Worm (Caenorhabditis elegans) whole organism, L3 larva: Measurements from ENCODE around the gene sid-2.
A peak's percentile ranks its signal among the peaks of the same experiment; 100 is the strongest.

Experiments
- R02D3.7 ChIP-seq: fragments of 150-350 bp; optimal IDR thresholded peaks from 2 replicates; lab custom pipeline; 2014; ENCODE audit warnings: missing biosample characterization, missing genetic modification characterization
- ZK546.5 ChIP-seq: sonication (generic microtip); optimal IDR thresholded peaks from 2 replicates; lab custom pipeline; 2017; ENCODE audit warnings: missing biosample characterization, missing genetic modification characterization
- aly-2 ChIP-seq: fragments of 150-350 bp; optimal IDR thresholded peaks from 2 replicates; lab custom pipeline; 2014; ENCODE audit warnings: missing biosample characterization, missing genetic modification characterization
- ama-1 ChIP-seq: fragments of 150-350 bp; optimal IDR thresholded peaks from 2 replicates; lab custom pipeline; 2018
- ceh-16 ChIP-seq: sonication (generic microtip); optimal IDR thresholded peaks from 2 replicates; lab custom pipeline; 2017; ENCODE audit warnings: missing biosample characterization, missing genetic modification characterization
- ceh-28 ChIP-seq: fragments of 150-350 bp; optimal IDR thresholded peaks from 2 replicates; lab custom pipeline; 2014; ENCODE audit warnings: missing biosample characterization, missing genetic modification reagents, missing genetic modification characterization
- ceh-9 ChIP-seq: sonication (generic microtip); optimal IDR thresholded peaks from 2 replicates; lab custom pipeline; 2018; ENCODE audit warnings: missing biosample characterization, missing genetic modification characterization
- daf-12 ChIP-seq: fragments of 150-350 bp; optimal IDR thresholded peaks from 2 replicates; lab custom pipeline; 2014; ENCODE audit warnings: missing biosample characterization, missing genetic modification reagents, missing genetic modification characterization
- egl-27 ChIP-seq: sonication (generic microtip); optimal IDR thresholded peaks from 4 replicates; lab custom pipeline; 2017; ENCODE audit warnings: missing biosample characterization, missing genetic modification reagents, missing genetic modification characterization
- elt-1 ChIP-seq: fragments of 150-350 bp; optimal IDR thresholded peaks from 2 replicates; lab custom pipeline; 2014; ENCODE audit warnings: missing biosample characterization, missing genetic modification characterization
- elt-2 ChIP-seq: sonication (generic microtip); optimal IDR thresholded peaks from 2 replicates; lab custom pipeline; 2016; ENCODE audit warnings: missing genetic modification reagents, mild to moderate bottlenecking, missing genetic modification characterization, missing compliant biosample characterization
- elt-3 ChIP-seq, 3 experiments: fragments of 150-350 bp in 1 of 3; sonication (generic microtip) in 2 of 3; optimal IDR thresholded peaks; 2 replicates in 2 of 3; 4 replicates in 1 of 3; lab custom pipeline; 2014 to 2017; ENCODE audit warnings: missing biosample characterization in 3 of 3, missing genetic modification characterization in 3 of 3
- eor-1 ChIP-seq, 2 experiments: fragments of 150-350 bp; optimal IDR thresholded peaks; 2 replicates each; lab custom pipeline; 2014 to 2018; ENCODE audit warnings: missing biosample characterization in 2 of 2, missing genetic modification characterization in 2 of 2
- fkh-10 ChIP-seq: sonication (generic microtip); optimal IDR thresholded peaks from 2 replicates; lab custom pipeline; 2017; ENCODE audit warnings: missing biosample characterization, missing genetic modification reagents, missing genetic modification characterization
- fos-1 ChIP-seq: fragments of 150-350 bp; optimal IDR thresholded peaks from 2 replicates; lab custom pipeline; 2014; ENCODE audit warnings: missing biosample characterization, missing genetic modification characterization
- hmg-11 ChIP-seq: sonication (generic microtip); optimal IDR thresholded peaks from 2 replicates; lab custom pipeline; 2016; ENCODE audit warnings: missing genetic modification characterization, missing compliant biosample characterization
- jun-1 ChIP-seq: fragments of 150-350 bp; optimal IDR thresholded peaks from 2 replicates; lab custom pipeline; 2014; ENCODE audit warnings: missing biosample characterization, missing genetic modification reagents, missing genetic modification characterization
- lin-15B ChIP-seq: fragments of 150-350 bp; optimal IDR thresholded peaks from 2 replicates; lab custom pipeline; 2014; ENCODE audit warnings: missing biosample characterization, missing genetic modification characterization
- lsy-12 ChIP-seq: sonication (generic microtip); optimal IDR thresholded peaks from 2 replicates; lab custom pipeline; 2016; ENCODE audit warnings: mild to moderate bottlenecking, missing genetic modification characterization, missing compliant biosample characterization
- nfya-1 ChIP-seq: sonication (generic microtip); optimal IDR thresholded peaks from 2 replicates; lab custom pipeline; 2017; ENCODE audit warnings: missing genetic modification characterization, mild to moderate bottlenecking, missing compliant biosample characterization, antibody characterized with exemption, moderate library complexity; ENCODE audit not compliant: insufficient read depth
- nhr-12 ChIP-seq: fragments of 150-350 bp; optimal IDR thresholded peaks from 2 replicates; lab custom pipeline; 2014; ENCODE audit warnings: missing biosample characterization, missing genetic modification characterization
- nhr-23 ChIP-seq: fragments of 150-350 bp; optimal IDR thresholded peaks from 2 replicates; lab custom pipeline; 2014; ENCODE audit warnings: missing biosample characterization, missing genetic modification reagents, missing genetic modification characterization
- nhr-237 ChIP-seq: fragments of 150-350 bp; optimal IDR thresholded peaks from 2 replicates; lab custom pipeline; 2014; ENCODE audit warnings: missing biosample characterization, missing genetic modification characterization
- nhr-43 ChIP-seq: sonication (generic microtip); optimal IDR thresholded peaks from 2 replicates; lab custom pipeline; 2016; ENCODE audit warnings: mild to moderate bottlenecking, missing genetic modification characterization, missing compliant biosample characterization; ENCODE audit not compliant: poor library complexity, severe bottlenecking
- nhr-76 ChIP-seq: fragments of 150-350 bp; sonication (generic microtip); optimal IDR thresholded peaks from 5 replicates; lab custom pipeline; 2014; ENCODE audit warnings: missing biosample characterization, missing genetic modification characterization
- nhr-77 ChIP-seq: fragments of 150-350 bp; optimal IDR thresholded peaks from 2 replicates; lab custom pipeline; 2014; ENCODE audit warnings: missing biosample characterization, missing genetic modification characterization
- pqm-1 ChIP-seq: fragments of 150-350 bp; optimal IDR thresholded peaks from 2 replicates; lab custom pipeline; 2017; ENCODE audit warnings: missing biosample characterization, missing genetic modification characterization, inconsistent platforms
- sea-2 ChIP-seq: fragments of 150-350 bp; sonication (generic microtip); optimal IDR thresholded peaks from 4 replicates; lab custom pipeline; 2014; ENCODE audit warnings: missing biosample characterization, missing genetic modification reagents, missing genetic modification characterization
- skn-1 ChIP-seq: fragments of 150-350 bp; optimal IDR thresholded peaks from 2 replicates; lab custom pipeline; 2014; ENCODE audit warnings: missing biosample characterization, missing genetic modification characterization
- snpc-4 ChIP-seq: fragments of 150-350 bp; optimal IDR thresholded peaks from 2 replicates; lab custom pipeline; 2014; ENCODE audit warnings: missing biosample characterization, missing genetic modification characterization
- tbx-2 ChIP-seq: sonication (generic microtip); optimal IDR thresholded peaks from 2 replicates; lab custom pipeline; 2016; ENCODE audit warnings: mild to moderate bottlenecking, missing genetic modification characterization, missing compliant biosample characterization
- unc-39 ChIP-seq: sonication (generic microtip); optimal IDR thresholded peaks from 4 replicates; lab custom pipeline; 2017; ENCODE audit warnings: missing biosample characterization, missing genetic modification characterization
- zag-1 ChIP-seq: fragments of 150-350 bp; optimal IDR thresholded peaks from 2 replicates; lab custom pipeline; 2014; ENCODE audit warnings: missing biosample characterization, missing genetic modification characterization
- ztf-4 ChIP-seq: fragments of 150-350 bp; optimal IDR thresholded peaks from 2 replicates; lab custom pipeline; 2014; ENCODE audit warnings: missing biosample characterization, missing genetic modification characterization

The sid-2 gene

DNA sequence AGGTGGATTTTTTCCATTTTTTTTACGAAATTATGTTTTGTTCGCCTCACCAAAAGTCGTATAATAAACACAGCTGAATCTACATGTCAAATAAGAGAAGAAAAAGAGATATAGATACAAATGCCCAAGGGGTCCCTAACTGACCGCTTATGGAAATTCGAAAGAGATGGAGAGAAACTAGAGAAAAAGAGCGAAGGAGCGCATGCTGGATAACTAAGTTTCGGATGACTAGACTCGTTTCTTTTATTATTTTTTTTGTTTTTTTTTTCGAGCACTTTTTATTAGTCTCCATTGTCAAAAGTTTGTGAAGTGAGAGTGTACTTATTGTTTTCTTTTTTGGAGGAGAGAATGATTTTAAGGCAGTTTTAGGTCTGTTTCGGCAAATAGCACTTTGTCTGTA lies 41.6 kb upstream of the sid-2 start:
- peak; percentile 44 for TF ChIP-seq nfya-1
- TF ChIP-seq ZK546.5 (tag; lab: Kevin White, UChicago), result no peak
- peak; percentile 62 for TF ChIP-seq fkh-10 (GFP tag; lab: Kevin White, UChicago)

DNA sequence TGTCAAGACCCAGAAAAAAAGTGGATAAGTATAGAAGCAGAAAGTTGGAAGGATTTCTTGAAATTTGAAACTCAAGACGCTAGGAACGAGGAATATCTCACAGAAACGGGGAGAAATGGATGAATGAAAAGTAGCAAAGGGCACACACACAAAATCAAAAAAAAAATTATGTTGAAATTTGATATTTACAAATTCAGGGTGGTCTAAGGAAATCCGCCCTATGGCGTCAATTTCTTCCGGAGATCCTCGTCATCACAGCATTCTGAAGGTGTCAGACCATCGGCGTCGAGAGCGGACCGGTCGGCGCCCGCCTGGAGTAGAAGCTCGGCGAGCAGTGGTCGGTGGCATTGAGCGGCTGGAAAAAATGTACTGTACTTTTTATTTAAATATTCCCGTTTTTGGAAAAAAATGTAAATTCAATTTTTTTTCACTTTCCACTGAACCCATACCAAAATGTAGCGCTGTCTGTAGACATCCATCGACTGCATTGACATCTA lies 39.2 kb upstream of the sid-2 start:
- TF ChIP-seq nhr-23 (tag; lab: Kevin White, UChicago) (no peak), unc-39 (tag; lab: Kevin White, UChicago) (no peak), egl-27 (tag; lab: Kevin White, UChicago) (no peak), elt-1 (tag; lab: Kevin White, UChicago) (no peak), R02D3.7 (no peak), nhr-43 (tag; lab: Kevin White, UChicago) (no peak), sea-2 (GFP tag; lab: Kevin White, UChicago) (no peak), ceh-9 (tag; lab: Kevin White, UChicago) (no peak), zag-1 (tag; lab: Kevin White, UChicago) (no peak), skn-1 (no peak), fkh-10 (GFP tag; lab: Kevin White, UChicago) (no peak), ztf-4 (tag; lab: Kevin White, UChicago) (no peak), tbx-2 (tag; lab: Kevin White, UChicago) (no peak), snpc-4 (no peak), ceh-28 (tag; lab: Kevin White, UChicago) (no peak), nhr-237 (tag; lab: Kevin White, UChicago) (no peak), aly-2 (tag; lab: Kevin White, UChicago) (no peak), jun-1 (tag; lab: Kevin White, UChicago) (no peak)
- TF ChIP-seq, all 47 proteins: peak for 0

DNA sequence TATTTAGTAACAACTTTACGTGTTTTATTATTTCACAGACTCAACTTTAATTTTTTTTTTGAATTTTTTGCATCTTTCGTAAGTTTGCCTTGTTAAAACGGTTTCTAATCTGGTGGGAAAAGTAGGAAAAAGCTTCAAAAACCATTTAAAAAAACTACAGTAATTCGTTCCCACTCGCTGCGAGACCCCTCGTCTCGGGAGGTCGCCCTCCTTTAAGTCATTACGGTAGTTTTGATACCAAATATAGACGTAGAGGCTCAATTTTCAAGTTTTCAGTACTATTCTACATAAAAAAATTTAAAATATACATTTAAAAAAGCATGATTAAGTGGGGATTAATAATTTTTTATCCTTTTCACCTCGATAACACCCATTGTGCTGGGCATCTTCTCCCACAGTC lies 38.4 kb upstream of the sid-2 start:
- no peak for TF ChIP-seq ztf-4 (tag; lab: Kevin White, UChicago)
- TF ChIP-seq nhr-12 (tag; lab: Kevin White, UChicago), result no peak
- no peak for TF ChIP-seq lin-15B (tag; lab: Kevin White, UChicago)
- TF ChIP-seq fos-1 (tag; lab: Kevin White, UChicago), result no peak
- TF ChIP-seq nhr-237 (tag; lab: Kevin White, UChicago), result no peak
- TF ChIP-seq, all 47 proteins: peak for 0

DNA sequence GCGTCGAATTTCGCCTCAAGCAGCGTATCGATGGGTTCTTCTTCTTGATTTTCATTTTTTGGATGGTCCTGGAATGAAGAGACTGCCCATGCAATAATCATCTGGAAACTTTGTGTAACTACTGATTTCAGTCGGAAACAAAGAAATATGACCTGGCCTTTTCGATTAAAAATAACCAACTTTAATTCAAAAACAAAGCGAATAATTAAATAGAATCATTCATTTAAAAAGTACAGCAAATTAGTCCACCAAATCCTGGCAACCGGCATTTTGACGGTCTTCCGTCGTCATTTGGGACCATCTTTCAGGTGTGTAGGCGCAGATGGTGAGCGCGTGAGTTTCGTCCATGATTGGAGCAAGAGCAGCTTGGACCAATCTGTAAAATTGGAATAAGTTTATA lies 37.7 kb upstream of the sid-2 start, which contains the start of gene acbp-5:
Gene acbp-5 (minus strand): TSS at position 101 of the 400 bp plus-strand sequence.
- TF ChIP-seq ceh-9 (tag; lab: Kevin White, UChicago) (no peak), fos-1 (tag; lab: Kevin White, UChicago) (no peak), nhr-77 (no peak), elt-3 (tag; optimal IDR thresholded peaks at IDR 0.05; lab: Kevin White, UChicago) (no peak), skn-1 (no peak), unc-39 (tag; lab: Kevin White, UChicago) (no peak), ZK546.5 (tag; lab: Kevin White, UChicago) (no peak), eor-1 (tag; optimal IDR thresholded peaks at IDR 0.05; lab: Kevin White, UChicago) (no peak), nfya-1 (no peak), zag-1 (tag; lab: Kevin White, UChicago) (no peak), ama-1 (lab: Kevin White, UChicago) (no peak), lsy-12 (no peak), ceh-28 (tag; lab: Kevin White, UChicago) (no peak), daf-12 (no peak), R02D3.7 (no peak)

DNA sequence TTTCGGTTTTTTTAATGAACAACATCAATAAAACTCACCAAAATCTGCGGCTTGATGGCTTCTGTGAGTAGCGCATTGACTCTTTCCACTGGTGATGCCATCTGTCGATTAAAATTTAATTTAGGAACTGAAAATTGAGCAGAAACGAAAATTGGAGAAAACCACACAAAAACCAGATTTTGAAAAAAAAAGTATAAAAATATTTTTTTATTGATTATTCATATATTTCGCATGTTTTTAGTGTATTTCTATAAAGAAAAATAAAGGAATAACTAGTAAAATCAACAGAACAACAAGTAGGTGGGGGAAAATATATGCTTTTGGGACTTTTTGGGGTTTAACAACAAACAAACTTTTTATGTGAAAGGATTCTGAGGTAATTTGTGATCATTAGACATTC lies 37.0 kb upstream of the sid-2 start, which contains the start of gene T12D8.10:
Gene T12D8.10 (minus strand): TSS at position 101 of the 400 bp plus-strand sequence.
- no peak for TF ChIP-seq hmg-11 (tag; lab: Kevin White, UChicago)
- TF ChIP-seq nhr-23 (tag; lab: Kevin White, UChicago), result no peak

DNA sequence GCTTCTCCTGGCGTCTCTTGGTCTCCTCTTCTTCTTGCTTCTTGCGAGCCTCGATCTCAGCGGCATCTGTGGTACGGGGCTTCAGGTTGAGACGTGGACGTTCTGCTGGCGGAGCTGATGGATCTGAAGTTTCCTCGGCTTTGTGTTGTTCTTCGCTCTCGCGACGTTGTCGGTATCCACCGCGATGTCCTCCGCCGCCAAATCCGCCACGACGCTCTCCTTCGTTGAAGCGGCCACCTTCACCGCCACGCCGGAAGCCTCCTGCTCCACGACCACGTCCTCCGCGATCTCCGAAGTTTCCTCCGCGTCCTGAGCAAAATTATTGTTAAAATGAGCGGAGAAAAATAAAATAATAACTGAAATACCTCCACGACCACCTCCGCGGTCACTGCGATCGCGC lies 36.5 kb upstream of the sid-2 start:
- TF ChIP-seq ama-1 (lab: Kevin White, UChicago), result no peak
- TF ChIP-seq nhr-76 (tag; lab: Kevin White, UChicago), result no peak
- no peak for TF ChIP-seq tbx-2 (tag; lab: Kevin White, UChicago)
- no peak for TF ChIP-seq nhr-12 (tag; lab: Kevin White, UChicago)
- no peak for TF ChIP-seq ceh-16
- TF ChIP-seq nfya-1, result no peak
- TF ChIP-seq nhr-237 (tag; lab: Kevin White, UChicago), result no peak
- TF ChIP-seq pqm-1 (tag; lab: Kevin White, UChicago), result no peak
- no peak for TF ChIP-seq lsy-12
- no peak for TF ChIP-seq elt-2 (tag; lab: Kevin White, UChicago)
